Worm (Caenorhabditis elegans) whole organism, late embryonic: Measurements from ENCODE around the gene ace-3.

Experiments used
- F13H6.1 ChIP-seq: sonication (generic microtip); optimal IDR thresholded peaks from 2 replicates; lab custom pipeline; 2016; ENCODE audit warnings: missing genetic modification characterization, missing compliant biosample characterization
- ahr-1 ChIP-seq: sonication (generic microtip); optimal IDR thresholded peaks from 2 replicates; lab custom pipeline; 2016; ENCODE audit warnings: missing genetic modification characterization, missing compliant biosample characterization
- ama-1 ChIP-seq: fragments of 150-350 bp; optimal IDR thresholded peaks from 2 replicates; lab custom pipeline; 2014
- ceh-19 ChIP-seq: fragments of 200-800 bp; sonication (Bioruptor generic); optimal IDR thresholded peaks from 2 replicates; lab custom pipeline; 2018; ENCODE audit warnings: mild to moderate bottlenecking, missing genetic modification characterization, missing compliant biosample characterization
- ceh-22 ChIP-seq: sonication (generic microtip); optimal IDR thresholded peaks from 2 replicates; lab custom pipeline; 2017; ENCODE audit warnings: missing biosample characterization, missing genetic modification characterization
- ceh-30 ChIP-seq: fragments of 150-350 bp; optimal IDR thresholded peaks from 2 replicates; lab custom pipeline; 2014; ENCODE audit warnings: missing biosample characterization, missing genetic modification characterization
- ceh-31 ChIP-seq: sonication (generic microtip); optimal IDR thresholded peaks from 2 replicates; lab custom pipeline; 2016; ENCODE audit warnings: missing genetic modification characterization, missing compliant biosample characterization
- ceh-48 ChIP-seq: sonication (generic microtip); optimal IDR thresholded peaks from 2 replicates; lab custom pipeline; 2016; ENCODE audit warnings: missing genetic modification characterization, inconsistent platforms, missing compliant biosample characterization
- ceh-6 ChIP-seq: fragments of 200-800 bp; sonication (Bioruptor generic); optimal IDR thresholded peaks from 2 replicates; lab custom pipeline; 2018; ENCODE audit warnings: mild to moderate bottlenecking, missing genetic modification characterization, missing compliant biosample characterization
- che-1 ChIP-seq: sonication (generic microtip); optimal IDR thresholded peaks from 2 replicates; lab custom pipeline; 2016; ENCODE audit warnings: mild to moderate bottlenecking, missing genetic modification characterization, missing compliant biosample characterization
- eyg-1 ChIP-seq: sonication (generic microtip); optimal IDR thresholded peaks from 2 replicates; lab custom pipeline; 2016; ENCODE audit warnings: missing genotype, missing genetic modification characterization, missing compliant biosample characterization
- fax-1 ChIP-seq: sonication (generic microtip); optimal IDR thresholded peaks from 2 replicates; lab custom pipeline; 2016; ENCODE audit warnings: missing genotype, missing genetic modification characterization, missing compliant biosample characterization
- fkh-10 ChIP-seq: fragments of 150-350 bp; optimal IDR thresholded peaks from 2 replicates; lab custom pipeline; 2014; ENCODE audit warnings: missing biosample characterization, missing genetic modification reagents, missing genetic modification characterization
- fkh-6 ChIP-seq: sonication (generic microtip); optimal IDR thresholded peaks from 2 replicates; lab custom pipeline; 2016; ENCODE audit warnings: missing genetic modification characterization, missing compliant biosample characterization
- gmeb-2 ChIP-seq: sonication (generic microtip); optimal IDR thresholded peaks from 2 replicates; lab custom pipeline; 2016; ENCODE audit warnings: missing genetic modification characterization, inconsistent platforms, missing compliant biosample characterization
- hlh-15 ChIP-seq: sonication (generic microtip); optimal IDR thresholded peaks from 2 replicates; lab custom pipeline; 2016; ENCODE audit warnings: missing genetic modification characterization, missing compliant biosample characterization
- hlh-30 ChIP-seq: sonication (generic microtip); optimal IDR thresholded peaks from 2 replicates; lab custom pipeline; 2017; ENCODE audit warnings: antibody characterized with exemption, missing genetic modification characterization, missing compliant biosample characterization; ENCODE audit not compliant: insufficient read depth
- hlh-6 ChIP-seq: sonication (generic microtip); optimal IDR thresholded peaks from 2 replicates; lab custom pipeline; 2016; ENCODE audit warnings: missing genotype, missing genetic modification characterization, missing compliant biosample characterization
- hlh-8 ChIP-seq: sonication (generic microtip); optimal IDR thresholded peaks from 2 replicates; lab custom pipeline; 2016; ENCODE audit warnings: missing genotype, missing genetic modification characterization, missing compliant biosample characterization
- lim-6 ChIP-seq: sonication (generic microtip); optimal IDR thresholded peaks from 2 replicates; lab custom pipeline; 2016; ENCODE audit warnings: missing genetic modification characterization, missing compliant biosample characterization
- madf-2 ChIP-seq: sonication (generic microtip); optimal IDR thresholded peaks from 2 replicates; lab custom pipeline; 2017; ENCODE audit warnings: missing genetic modification characterization, missing compliant biosample characterization
- mec-3 ChIP-seq: sonication (generic microtip); optimal IDR thresholded peaks from 2 replicates; lab custom pipeline; 2016; ENCODE audit warnings: borderline replicate concordance, missing genetic modification characterization, missing compliant biosample characterization
- nfya-1 ChIP-seq: sonication (generic microtip); optimal IDR thresholded peaks from 2 replicates; lab custom pipeline; 2017; ENCODE audit warnings: missing genetic modification characterization, mild to moderate bottlenecking, missing compliant biosample characterization, antibody characterized with exemption, moderate library complexity
- nhr-11 ChIP-seq: fragments of 150-350 bp; optimal IDR thresholded peaks from 2 replicates; lab custom pipeline; 2014; ENCODE audit warnings: missing biosample characterization, missing genetic modification characterization
- odd-2 ChIP-seq: sonication (generic microtip); optimal IDR thresholded peaks from 2 replicates; lab custom pipeline; 2017; ENCODE audit warnings: antibody characterized with exemption, mild to moderate bottlenecking, missing genetic modification characterization, missing compliant biosample characterization
- pag-3 ChIP-seq: sonication (generic microtip); optimal IDR thresholded peaks from 2 replicates; lab custom pipeline; 2016; ENCODE audit warnings: missing compliant biosample characterization, missing genetic modification characterization, borderline replicate concordance
- pat-9 ChIP-seq: fragments of 200-800 bp; sonication (Bioruptor generic); optimal IDR thresholded peaks from 2 replicates; lab custom pipeline; 2018; ENCODE audit warnings: mild to moderate bottlenecking, missing genetic modification characterization, moderate library complexity, missing compliant biosample characterization
- pax-1 ChIP-seq: fragments of 150-350 bp; optimal IDR thresholded peaks from 2 replicates; lab custom pipeline; 2014; ENCODE audit warnings: missing biosample characterization, missing genetic modification characterization
- pros-1 ChIP-seq: fragments of 150-350 bp; optimal IDR thresholded peaks from 2 replicates; lab custom pipeline; 2014; ENCODE audit warnings: missing biosample characterization, missing genetic modification reagents, missing genetic modification characterization
- sox-4 ChIP-seq: sonication (generic microtip); optimal IDR thresholded peaks from 2 replicates; lab custom pipeline; 2017; ENCODE audit warnings: mild to moderate bottlenecking, missing genetic modification characterization, inconsistent platforms, missing compliant biosample characterization
- syd-9 ChIP-seq: sonication (generic microtip); optimal IDR thresholded peaks from 2 replicates; lab custom pipeline; 2016; ENCODE audit warnings: mild to moderate bottlenecking, missing genetic modification characterization, moderate library complexity, missing compliant biosample characterization
- tbx-2 ChIP-seq: sonication (generic microtip); optimal IDR thresholded peaks from 2 replicates; lab custom pipeline; 2016; ENCODE audit warnings: missing genetic modification characterization, missing compliant biosample characterization
- unc-3 ChIP-seq, 2 experiments: fragments of 200-800 bp in 1 of 2; sonication (Bioruptor generic) in 1 of 2; sonication (generic microtip) in 1 of 2; conservative IDR thresholded peaks in 1 of 2; optimal IDR thresholded peaks in 1 of 2; 2 replicates each; pipeline versions ENCODE4 v1.3.6 to Lab custom; 2016 to 2022; ENCODE audit warnings: missing compliant biosample characterization in 2 of 2, missing genetic modification characterization in 2 of 2, missing genetic modification reagents in 1 of 2
- unc-42 ChIP-seq: sonication (generic microtip); optimal IDR thresholded peaks from 2 replicates; lab custom pipeline; 2016; ENCODE audit warnings: missing genotype, missing genetic modification characterization, missing compliant biosample characterization
- unc-86 ChIP-seq: sonication (generic microtip); optimal IDR thresholded peaks from 2 replicates; lab custom pipeline; 2016; ENCODE audit warnings: missing genetic modification characterization, missing compliant biosample characterization

Gene ace-3

ce11 chrII:14214109-14214508 lies 8.7 kb downstream of the ace-3 start, which contains the start of gene Y48B6A.10:
Y48B6A.10 (plus strand) TSS chrII:14214409.
- no peak for TF ChIP-seq syd-9 (tag; lab: Kevin White, UChicago)
- TF ChIP-seq ceh-22 = no peak

ce11 chrII:14218142-14218541 lies 12.7 kb downstream of the ace-3 start:
- TF ChIP-seq nfya-1 = no peak
- TF ChIP-seq, all 69 proteins: peak for 0

- TF ChIP-seq fax-1 (tag; lab: Kevin White, UChicago) (no peak), che-1 (no peak), nhr-11 (no peak), madf-2 (tag; lab: Kevin White, UChicago) (no peak), lim-6 (tag; lab: Kevin White, UChicago) (no peak), hlh-8 (tag; lab: Kevin White, UChicago) (no peak), unc-86 (tag; lab: Kevin White, UChicago) (no peak), hlh-30 (tag; lab: Kevin White, UChicago) (no peak), ama-1 (no peak), ceh-22 (no peak), hlh-6 (tag; lab: Kevin White, UChicago) (no peak), fkh-10 (GFP tag; lab: Kevin White, UChicago) (no peak), ceh-31 (tag; lab: Kevin White, UChicago) (no peak), ahr-1 (no peak)
These were observed 20.7 kb downstream of the ace-3 start, which contains the start of gene Y48B6A.13 for ce11 chrII:14226175-14226574. Y48B6A.13 (minus strand) TSS chrII:14226275.

ce11 chrII:14230075-14230474 lies 24.6 kb downstream of the ace-3 start:
- TF ChIP-seq lim-6 (tag; lab: Kevin White, UChicago) (no peak), tbx-2 (no peak), ceh-6 (GFP tag; lab: Kevin White, UChicago) (no peak), F13H6.1 (tag; lab: Kevin White, UChicago) (no peak), hlh-15 (tag; lab: Kevin White, UChicago) (no peak), unc-42 (tag; lab: Kevin White, UChicago) (no peak), pat-9 (tag; lab: Kevin White, UChicago) (no peak), hlh-30 (tag; lab: Kevin White, UChicago) (no peak), eyg-1 (no peak), unc-3 (GFP tag; conservative IDR thresholded peaks at IDR 0.05; lab: Robert Waterston, UW) (no peak), unc-3 (tag; optimal IDR thresholded peaks at IDR 0.05; lab: Kevin White, UChicago) (no peak)

ce11 chrII:14230938-14231337 lies 25.5 kb downstream of the ace-3 start:
- TF ChIP-seq fkh-6 (tag; lab: Kevin White, UChicago) (no peak), gmeb-2 (no peak), ceh-30 (tag; lab: Kevin White, UChicago) (no peak), ahr-1 (no peak), mec-3 (no peak), pax-1 (no peak), pag-3 (tag; lab: Kevin White, UChicago) (no peak), ceh-48 (no peak), nfya-1 (no peak), ceh-19 (GFP tag; lab: Kevin White, UChicago) (no peak), eyg-1 (no peak)

ce11 chrII:14233879-14234278 lies 28.4 kb downstream of the ace-3 start, which contains the start of gene men-1:
men-1 (minus strand) TSS chrII:14234120.
- no peak for TF ChIP-seq odd-2 (tag; lab: Kevin White, UChicago)
- no peak for TF ChIP-seq sox-4 (tag; lab: Kevin White, UChicago)
- TF ChIP-seq nfya-1 = no peak
- TF ChIP-seq ceh-48 = peak; percentile 35
- TF ChIP-seq pros-1 (tag; lab: Kevin White, UChicago) = no peak
